Fruit fly (Drosophila melanogaster): Measurements from ENCODE around the gene Girdin.

Gene Girdin

dm6 chr3L:3226458-3226783 lies 47.7 kb downstream of the Girdin start:
- TF ChIP-seq tj (GFP tag; optimal IDR thresholded peaks at IDR 0.05) (peak; percentile 32), CG5204 (GFP tag; optimal IDR thresholded peaks at IDR 0.05) (no peak), CG11617 (GFP tag; optimal IDR thresholded peaks at IDR 0.05) (no peak), Clk (GFP tag; optimal IDR thresholded peaks at IDR 0.05) (no peak), pad (GFP tag; optimal IDR thresholded peaks at IDR 0.05) (no peak)

All from whole organism, adult.